Fruit fly (Drosophila melanogaster) whole organism, embryonic: Measurements from ENCODE around the gene CG32432.

ENCODE experiments used
- CG15269 ChIP-seq: fragments of 200-800 bp; sonication (Bioruptor generic); optimal IDR thresholded peaks from 2 replicates; lab custom pipeline; 2018; ENCODE audit warnings: missing biosample characterization, mild to moderate bottlenecking, missing genetic modification characterization, moderate library complexity
- CG17568 ChIP-seq: fragments of 200-800 bp; sonication (Bioruptor generic); optimal IDR thresholded peaks from 2 replicates; lab custom pipeline; 2018; ENCODE audit warnings: missing biosample characterization, mild to moderate bottlenecking, missing genetic modification characterization, moderate library complexity
- dpn ChIP-seq, 2 experiments: fragments of 200-800 bp; sonication (Bioruptor generic); optimal IDR thresholded peaks; 3 replicates each; lab custom pipeline; 2016; ENCODE audit warnings: missing biosample characterization in 2 of 2, missing genetic modification characterization in 2 of 2

DNA sequence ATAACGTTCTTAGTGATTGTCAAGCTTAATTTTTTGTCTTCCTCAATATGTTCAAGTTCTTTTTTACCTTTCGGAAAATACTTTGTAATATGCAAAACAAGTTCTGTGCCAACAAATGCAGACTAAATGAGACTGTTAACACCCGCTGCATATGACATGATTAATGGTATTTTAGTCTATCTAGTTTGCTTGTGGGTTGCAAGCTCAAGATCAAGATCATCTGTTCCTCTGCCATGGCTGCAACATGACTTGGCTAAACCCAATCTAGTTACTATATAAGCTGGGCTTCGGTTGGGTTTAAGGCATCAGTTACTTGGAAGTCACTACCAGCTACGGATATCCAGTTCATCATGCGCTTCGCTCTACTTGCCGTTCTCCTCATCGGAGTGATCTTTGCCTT, 20.5 kb upstream of the CG32432 start, which contains the start of gene CG11458:
- no peak for TF ChIP-seq dpn (GFP tag; optimal IDR thresholded peaks at IDR 0.05; lab: Kevin White, UChicago)
- TF ChIP-seq CG15269 (tag; lab: Kevin White, UChicago): no peak
- no peak for TF ChIP-seq CG17568 (GFP tag; lab: Kevin White, UChicago)
